Fruit fly (Drosophila melanogaster): ENCODE data around the gene CG15211.

DNA sequence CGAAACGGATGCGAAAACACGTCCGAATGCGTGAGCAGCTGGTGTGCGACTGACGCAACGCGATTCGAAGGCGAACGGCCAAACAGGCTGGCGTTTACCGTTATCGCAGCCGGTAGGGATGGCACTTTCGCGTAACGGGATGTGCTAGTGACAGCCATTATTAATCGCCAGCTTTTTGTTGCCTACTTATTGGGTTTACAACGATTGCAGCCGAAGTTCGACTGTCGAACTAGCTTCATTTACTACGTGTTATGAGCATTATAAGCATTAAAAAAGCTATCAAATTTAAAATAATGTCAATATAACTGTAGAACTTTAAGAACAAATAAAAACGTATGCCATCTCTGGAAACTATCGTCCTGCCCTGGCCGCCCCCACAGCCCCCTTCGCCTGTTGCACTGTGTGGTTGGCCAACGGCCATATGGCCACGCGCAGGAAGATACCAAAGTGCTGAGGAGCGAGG lies 14.7 kb upstream of the CG15211 start, which contains the start of gene Rph:
- TF ChIP-seq insv (optimal IDR thresholded peaks at IDR 0.05) (no peak), psq (optimal IDR thresholded peaks at IDR 0.05) (no peak), h (optimal IDR thresholded peaks at IDR 0.05) (no peak), ttk (optimal IDR thresholded peaks at IDR 0.05) (no peak)

Measured in Kc167 (cell line).